Worm (Caenorhabditis elegans) whole organism, young adult: ENCODE results near the gene R144.3.

Experiments
- B0019.2 ChIP-seq: fragments of 200-800 bp; sonication (Bioruptor generic); conservative IDR thresholded peaks from 2 replicates; pipeline ENCODE4 v1.3.6; 2022; ENCODE audit warnings: missing genetic modification reagents, missing genetic modification characterization, missing compliant biosample characterization
- C06A6.2 ChIP-seq: fragments of 200-800 bp; sonication (Bioruptor generic); conservative IDR thresholded peaks from 2 replicates; pipeline ENCODE4 v1.3.6; 2022; ENCODE audit warnings: missing genetic modification characterization, missing compliant biosample characterization
- D2030.7 ChIP-seq: fragments of 200-800 bp; sonication (Bioruptor generic); IDR thresholded peaks from 2 replicates; pipeline ENCODE4 v1.3.6; 2022; ENCODE audit warnings: missing genetic modification reagents, missing genetic modification characterization, missing compliant biosample characterization
- F10E7.11 ChIP-seq: sonication (generic microtip); optimal IDR thresholded peaks from 2 replicates; lab custom pipeline; 2017; ENCODE audit warnings: mild to moderate bottlenecking, missing genetic modification characterization, moderate library complexity, missing compliant biosample characterization
- F22D6.2 ChIP-seq: sonication (generic microtip); optimal IDR thresholded peaks from 2 replicates; lab custom pipeline; 2016; ENCODE audit warnings: mild to moderate bottlenecking, missing genetic modification characterization, missing compliant biosample characterization
- F33H1.4 ChIP-seq: fragments of 200-800 bp; sonication (Bioruptor generic); IDR thresholded peaks from 2 replicates; pipeline ENCODE4 v1.3.6; 2022; ENCODE audit warnings: missing genetic modification reagents, missing genetic modification characterization, missing compliant biosample characterization
- F49E8.2 ChIP-seq: sonication (generic microtip); optimal IDR thresholded peaks from 3 replicates; lab custom pipeline; 2017; ENCODE audit warnings: missing genetic modification characterization, mild to moderate bottlenecking, missing compliant biosample characterization, antibody characterized with exemption, moderate library complexity; ENCODE audit not compliant: insufficient read depth
- F52B5.7 ChIP-seq: sonication (generic microtip); optimal IDR thresholded peaks from 2 replicates; lab custom pipeline; 2016; ENCODE audit warnings: mild to moderate bottlenecking, missing genetic modification characterization, missing compliant biosample characterization
- K11D2.4 ChIP-seq: fragments of 200-800 bp; sonication (Bioruptor generic); IDR thresholded peaks from 2 replicates; pipeline ENCODE4 v1.3.6; 2022; ENCODE audit warnings: missing genetic modification reagents, missing genetic modification characterization, missing compliant biosample characterization
- T07F8.4 ChIP-seq: sonication (generic microtip); optimal IDR thresholded peaks from 2 replicates; lab custom pipeline; 2016; ENCODE audit warnings: mild to moderate bottlenecking, missing genetic modification characterization, moderate library complexity, missing compliant biosample characterization
- Y79H2A.3 ChIP-seq: fragments of 200-800 bp; sonication (Bioruptor generic); conservative IDR thresholded peaks from 2 replicates; pipeline ENCODE4 v1.3.6; 2022; ENCODE audit warnings: missing genetic modification reagents, missing genetic modification characterization, missing compliant biosample characterization
- aptf-2 ChIP-seq: fragments of 200-800 bp; sonication (Bioruptor generic); conservative IDR thresholded peaks from 2 replicates; pipeline ENCODE4 v1.3.6; 2022; ENCODE audit warnings: missing genetic modification reagents, missing genetic modification characterization, missing compliant biosample characterization
- aptf-3 ChIP-seq: fragments of 200-800 bp; sonication (Bioruptor generic); IDR thresholded peaks from 2 replicates; pipeline ENCODE4 v1.3.6; 2022; ENCODE audit warnings: missing genetic modification characterization, missing compliant biosample characterization
- attf-5 ChIP-seq: fragments of 200-800 bp; sonication (Bioruptor generic); optimal IDR thresholded peaks from 2 replicates; lab custom pipeline; 2018; ENCODE audit warnings: mild to moderate bottlenecking, missing genetic modification characterization, missing compliant biosample characterization
- attf-6 ChIP-seq: fragments of 200-800 bp; sonication (Bioruptor generic); IDR thresholded peaks from 2 replicates; pipeline ENCODE4 v1.3.6; 2022; ENCODE audit warnings: missing genetic modification reagents, missing genetic modification characterization, missing compliant biosample characterization
- bed-2 ChIP-seq: fragments of 200-800 bp; sonication (Bioruptor generic); IDR thresholded peaks from 2 replicates; pipeline ENCODE4 v1.3.6; 2022; ENCODE audit warnings: missing genetic modification reagents, missing genetic modification characterization, missing compliant biosample characterization
- ccch-3 ChIP-seq: fragments of 200-800 bp; sonication (Bioruptor generic); optimal IDR thresholded peaks from 2 replicates; lab custom pipeline; 2018; ENCODE audit warnings: mild to moderate bottlenecking, missing genetic modification characterization, missing compliant biosample characterization
- ceh-27 ChIP-seq: fragments of 200-800 bp; sonication (Bioruptor generic); optimal IDR thresholded peaks from 2 replicates; lab custom pipeline; 2018; ENCODE audit warnings: mild to moderate bottlenecking, missing genetic modification characterization, moderate library complexity, missing compliant biosample characterization
- ceh-91 ChIP-seq: fragments of 200-800 bp; sonication (Bioruptor generic); IDR thresholded peaks from 2 replicates; pipeline ENCODE4 v1.3.6; 2022; ENCODE audit warnings: missing genetic modification reagents, missing genetic modification characterization, missing compliant biosample characterization
- dox-1 ChIP-seq: fragments of 200-800 bp; sonication (Bioruptor generic); IDR thresholded peaks from 2 replicates; pipeline ENCODE4 v1.3.6; 2022; ENCODE audit warnings: missing genetic modification reagents, missing genetic modification characterization, missing compliant biosample characterization
- dpff-1 ChIP-seq: sonication (generic microtip); optimal IDR thresholded peaks from 2 replicates; lab custom pipeline; 2017; ENCODE audit warnings: mild to moderate bottlenecking, missing genetic modification characterization, missing compliant biosample characterization
- egrh-3 ChIP-seq: fragments of 200-800 bp; sonication (Bioruptor generic); IDR thresholded peaks from 2 replicates; pipeline ENCODE4 v1.3.6; 2022; ENCODE audit warnings: missing genetic modification reagents, missing genetic modification characterization, missing compliant biosample characterization
- ekl-4 ChIP-seq: fragments of 200-800 bp; sonication (Bioruptor generic); IDR thresholded peaks from 2 replicates; pipeline ENCODE4 v1.3.6; 2022; ENCODE audit warnings: missing genetic modification reagents, missing genetic modification characterization, missing compliant biosample characterization
- gei-17 ChIP-seq: fragments of 200-800 bp; sonication (Bioruptor generic); optimal IDR thresholded peaks from 2 replicates; lab custom pipeline; 2018; ENCODE audit warnings: mild to moderate bottlenecking, missing genetic modification characterization, missing compliant biosample characterization
- hlh-12 ChIP-seq: sonication (generic microtip); optimal IDR thresholded peaks from 2 replicates; lab custom pipeline; 2016; ENCODE audit warnings: missing genetic modification characterization, missing compliant biosample characterization
- hmg-1.2 ChIP-seq: fragments of 200-800 bp; sonication (Bioruptor generic); IDR thresholded peaks from 2 replicates; pipeline ENCODE4 v1.3.6; 2022; ENCODE audit warnings: missing genetic modification reagents, missing genetic modification characterization, missing compliant biosample characterization
- hmg-20 ChIP-seq: fragments of 200-800 bp; sonication (Bioruptor generic); IDR thresholded peaks from 2 replicates; pipeline ENCODE4 v1.3.6; 2022; ENCODE audit warnings: missing genetic modification reagents, missing genetic modification characterization, missing compliant biosample characterization
- hsf-1 ChIP-seq: fragments of 200-800 bp; sonication (Bioruptor generic); IDR thresholded peaks from 2 replicates; pipeline ENCODE4 v1.3.6; 2022; ENCODE audit warnings: missing genetic modification reagents, missing genetic modification characterization, missing compliant biosample characterization
- let-526 ChIP-seq: fragments of 200-800 bp; sonication (Bioruptor generic); IDR thresholded peaks from 2 replicates; pipeline ENCODE4 v1.3.6; 2022; ENCODE audit warnings: missing genetic modification reagents, missing genetic modification characterization, missing compliant biosample characterization
- let-607 ChIP-seq, 2 experiments: fragments of 200-800 bp in 1 of 2; sonication (Bioruptor generic) in 1 of 2; sonication (generic microtip) in 1 of 2; optimal IDR thresholded peaks; 2 replicates each; lab custom pipeline; 2016 to 2018; ENCODE audit warnings: mild to moderate bottlenecking in 2 of 2, missing compliant biosample characterization in 2 of 2, missing genetic modification characterization in 2 of 2, moderate library complexity in 2 of 2, missing genotype in 1 of 2
- lin-54 ChIP-seq: fragments of 200-800 bp; sonication (Bioruptor generic); optimal IDR thresholded peaks from 2 replicates; lab custom pipeline; 2018; ENCODE audit warnings: mild to moderate bottlenecking, missing genetic modification characterization, missing compliant biosample characterization
- lsl-1 ChIP-seq: fragments of 200-800 bp; sonication (Bioruptor generic); optimal IDR thresholded peaks from 2 replicates; lab custom pipeline; 2018; ENCODE audit warnings: mild to moderate bottlenecking, missing genetic modification characterization, moderate library complexity, missing compliant biosample characterization
- madf-6 ChIP-seq: fragments of 200-800 bp; sonication (Bioruptor generic); IDR thresholded peaks from 2 replicates; pipeline ENCODE4 v1.3.6; 2022; ENCODE audit warnings: missing genetic modification reagents, missing genetic modification characterization, missing compliant biosample characterization
- madf-8 ChIP-seq: fragments of 200-800 bp; sonication (Bioruptor generic); conservative IDR thresholded peaks from 2 replicates; pipeline ENCODE4 v1.3.6; 2022; ENCODE audit warnings: missing genetic modification reagents, missing genetic modification characterization, missing compliant biosample characterization
- nhr-120 ChIP-seq: fragments of 200-800 bp; sonication (Bioruptor generic); IDR thresholded peaks from 2 replicates; pipeline ENCODE4 v1.3.6; 2022; ENCODE audit warnings: missing genetic modification characterization, missing compliant biosample characterization
- nhr-27 ChIP-seq: fragments of 200-800 bp; sonication (Bioruptor generic); optimal IDR thresholded peaks from 2 replicates; lab custom pipeline; 2018; ENCODE audit warnings: mild to moderate bottlenecking, missing genetic modification characterization, moderate library complexity, missing compliant biosample characterization
- nhr-80 ChIP-seq: sonication (generic microtip); optimal IDR thresholded peaks from 2 replicates; lab custom pipeline; 2016; ENCODE audit warnings: missing genetic modification characterization, missing compliant biosample characterization
- rec-8 ChIP-seq, 2 experiments: sonication (generic microtip); optimal IDR thresholded peaks; 2 replicates each; lab custom pipeline; 2016; ENCODE audit warnings: mild to moderate bottlenecking in 2 of 2, missing genetic modification characterization in 2 of 2, missing genetic modification reagents in 2 of 2, missing genotype in 2 of 2, missing biosample characterization in 1 of 2, missing compliant biosample characterization in 1 of 2, moderate library complexity in 1 of 2
- repo-1 ChIP-seq: sonication (generic microtip); optimal IDR thresholded peaks from 2 replicates; lab custom pipeline; 2017; ENCODE audit warnings: mild to moderate bottlenecking, missing genetic modification characterization, missing compliant biosample characterization
- sdz-38 ChIP-seq: sonication (generic microtip); optimal IDR thresholded peaks from 2 replicates; lab custom pipeline; 2016; ENCODE audit warnings: missing genotype, missing genetic modification characterization, missing compliant biosample characterization
- snpc-3.4 ChIP-seq: sonication (generic microtip); optimal IDR thresholded peaks from 2 replicates; lab custom pipeline; 2017; ENCODE audit warnings: missing genetic modification characterization, mild to moderate bottlenecking, missing compliant biosample characterization, antibody characterized with exemption, moderate library complexity, missing genotype, missing genetic modification reagents
- somi-1 ChIP-seq: fragments of 200-800 bp; sonication (Bioruptor generic); optimal IDR thresholded peaks from 2 replicates; lab custom pipeline; 2018; ENCODE audit warnings: mild to moderate bottlenecking, missing genetic modification characterization, missing compliant biosample characterization
- xnd-1 ChIP-seq: sonication (generic microtip); optimal IDR thresholded peaks from 2 replicates; lab custom pipeline; 2016; ENCODE audit warnings: missing genotype, missing genetic modification reagents, missing genetic modification characterization, missing compliant biosample characterization
- ztf-28 ChIP-seq: fragments of 200-800 bp; sonication (Bioruptor generic); IDR thresholded peaks from 2 replicates; pipeline ENCODE4 v1.3.6; 2022; ENCODE audit warnings: missing genetic modification reagents, missing genetic modification characterization, missing compliant biosample characterization

Gene R144.3

DNA sequence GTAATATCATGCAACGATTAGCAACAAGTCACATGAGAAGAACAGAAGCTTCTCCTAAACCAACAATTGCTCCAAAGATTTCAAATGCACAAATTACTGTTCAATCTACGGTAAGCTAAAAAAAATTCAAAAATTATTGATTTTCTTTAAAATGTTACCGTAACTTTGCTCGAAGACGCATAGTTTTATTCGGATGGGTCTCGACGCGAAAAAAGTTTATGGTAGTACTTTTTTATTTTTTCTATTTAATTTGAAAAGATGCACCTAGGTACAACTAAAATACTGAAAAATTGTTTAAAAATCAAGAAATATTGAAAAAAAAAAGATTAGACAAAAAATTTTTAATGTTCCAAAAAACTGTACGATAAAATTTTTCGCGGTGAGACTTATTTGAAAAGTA, 34.1 kb upstream of the R144.3 start:
- TF ChIP-seq aptf-3 (no peak), lsl-1 (GFP tag; lab: Kevin White, UChicago) (peak; percentile 92), sdz-38 (tag; lab: Kevin White, UChicago) (no peak), somi-1 (no peak), F33H1.4 (GFP tag; lab: Robert Waterston, UW) (peak; percentile 85), xnd-1 (peak; percentile 81), gei-17 (GFP tag; lab: Kevin White, UChicago) (no peak), bed-2 (no peak), lin-54 (peak; percentile 7), repo-1 (tag; lab: Kevin White, UChicago) (no peak), madf-6 (GFP tag; lab: Robert Waterston, UW) (peak; percentile 84), madf-8 (peak; percentile 62), ekl-4 (GFP tag; lab: Robert Waterston, UW) (no peak)

DNA sequence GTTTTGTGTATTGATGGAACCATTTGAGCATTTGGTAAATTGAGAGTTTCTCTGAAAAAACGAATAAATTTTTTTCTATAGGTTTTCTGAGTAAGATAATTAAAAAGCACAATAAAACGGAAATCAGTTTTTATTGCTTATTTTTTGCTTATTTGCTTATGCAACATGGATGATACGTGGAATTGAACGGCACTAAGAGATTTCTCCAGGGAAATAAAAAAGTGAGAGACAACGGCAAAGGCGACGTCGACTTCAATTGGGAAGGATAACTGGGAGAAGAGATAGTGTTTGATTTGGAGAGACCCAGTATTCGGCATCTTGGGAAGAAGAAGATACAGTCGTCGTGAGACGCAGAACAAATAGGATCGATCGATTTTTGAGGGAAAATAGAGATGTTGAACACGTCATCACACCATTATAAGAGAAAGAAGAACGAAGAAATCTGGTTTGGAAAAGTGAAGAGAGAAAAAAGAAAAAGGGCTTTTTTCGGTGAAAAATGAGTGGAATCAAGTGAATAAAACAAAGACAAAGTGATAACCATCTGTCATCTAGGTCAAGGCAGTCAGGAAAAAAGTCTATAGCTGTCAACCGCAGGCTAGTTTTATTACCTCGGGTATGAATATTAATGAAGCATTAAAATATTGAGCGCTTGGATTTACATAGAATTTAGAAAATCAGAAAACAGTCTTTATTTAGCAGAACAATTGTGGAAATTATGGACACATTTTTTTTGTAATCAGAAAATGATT, 23.5 kb upstream of the R144.3 start, which contains the start of gene tmem-131:
Gene tmem-131 (minus strand): TSS at position 51 of the 749 bp plus-strand sequence.
- TF ChIP-seq aptf-2 (GFP tag; lab: Robert Waterston, UW) (peak; percentile 82), hmg-1.2 (peak; percentile 64), attf-5 (GFP tag; lab: Kevin White, UChicago) (no peak), let-607 (tag; optimal IDR thresholded peaks at IDR 0.05; lab: Kevin White, UChicago) (peak in 1 of 2 experiments; percentile 43)
- TF ChIP-seq, all 124 proteins: peak for 3

ce11 chrIII:4998956-4999425, 22.8 kb upstream of the R144.3 start, which contains the start of gene smcr-8:
TSS of gene smcr-8 (plus strand) at chrIII:4999375.
- TF ChIP-seq D2030.7 (peak; percentile 68), ztf-28 (GFP tag; lab: Robert Waterston, UW) (0 out of 2 replicates have a peak, but pooled peaks have one; percentile 75), F10E7.11 (tag; lab: Kevin White, UChicago) (no peak), let-526 (GFP tag; lab: Robert Waterston, UW) (peak; percentile 51; the same call in 1 of the 2 replicates), hmg-20 (GFP tag; lab: Robert Waterston, UW) (no peak), B0019.2 (GFP tag; lab: Robert Waterston, UW) (0 out of 2 replicates have a peak, but pooled peaks have one; percentile 14), snpc-3.4 (tag; lab: Kevin White, UChicago) (peak; percentile 61), hlh-12 (tag; lab: Kevin White, UChicago) (no peak), ceh-27 (GFP tag; lab: Kevin White, UChicago) (peak; percentile 49), ceh-91 (GFP tag; lab: Robert Waterston, UW) (peak; percentile 54; the same call in 1 of the 2 replicates), nhr-80 (peak; percentile 32), T07F8.4 (no peak), dox-1 (GFP tag; lab: Robert Waterston, UW) (peak; percentile 86), hsf-1 (GFP tag; lab: Robert Waterston, UW) (no peak), ccch-3 (GFP tag; lab: Kevin White, UChicago) (peak; percentile 3), nhr-120 (GFP tag; lab: Robert Waterston, UW) (no peak), dpff-1 (no peak), F22D6.2 (tag; lab: Kevin White, UChicago) (no peak), xnd-1 (peak; percentile 82), F49E8.2 (no peak), gei-17 (GFP tag; lab: Kevin White, UChicago) (no peak), rec-8 (tag; optimal IDR thresholded peaks at IDR 0.05; lab: Kevin White, UChicago) (peak in 1 of 2 experiments; percentile 17), nhr-27 (tag; lab: Kevin White, UChicago) (no peak), K11D2.4 (GFP tag; lab: Robert Waterston, UW) (no peak), C06A6.2 (GFP tag; lab: Robert Waterston, UW) (no peak), egrh-3 (GFP tag; lab: Robert Waterston, UW) (no peak), sdz-38 (tag; lab: Kevin White, UChicago) (no peak), lsl-1 (GFP tag; lab: Kevin White, UChicago) (peak; percentile 96), F52B5.7 (tag; lab: Kevin White, UChicago) (no peak), Y79H2A.3 (0 out of 2 replicates have a peak, but pooled peaks have one; percentile 40), attf-6 (GFP tag; lab: Robert Waterston, UW) (no peak)
